Worm (Caenorhabditis elegans): ENCODE data around the gene F39B3.3.

The F39B3.3 gene

ce11 chrX:17545498-17545897 lies 33.4 kb downstream of the F39B3.3 start (continued):
- no peak for TF ChIP-seq snpc-1.3 (tag; optimal IDR thresholded peaks at IDR 0.05; ENCODE audit: insufficient read depth)
- TF ChIP-seq nfya-1 (tag; optimal IDR thresholded peaks at IDR 0.05; ENCODE audit: borderline replicate concordance, insufficient read depth) = no peak
- no peak for TF ChIP-seq ceh-79 (tag; optimal IDR thresholded peaks at IDR 0.05)
- TF ChIP-seq mes-4 (tag; optimal IDR thresholded peaks at IDR 0.05) = no peak
- peak; percentile 87 for TF ChIP-seq Y56A3A.18 (GFP tag; IDR thresholded peaks at IDR 0.05)
- no peak for TF ChIP-seq somi-1 (GFP tag; optimal IDR thresholded peaks at IDR 0.05)
- TF ChIP-seq attf-6 (GFP tag; IDR thresholded peaks at IDR 0.05) = no peak
- peak; percentile 39 for TF ChIP-seq nhr-80 (tag; optimal IDR thresholded peaks at IDR 0.05)
- no peak for TF ChIP-seq lsl-1 (GFP tag; optimal IDR thresholded peaks at IDR 0.05)
- TF ChIP-seq Y95B8A.8 (GFP tag; IDR thresholded peaks at IDR 0.05) = no peak
- peak; percentile 60; the same call in 1 of the 2 replicates for TF ChIP-seq hmg-20 (GFP tag; IDR thresholded peaks at IDR 0.05)
- TF ChIP-seq rec-8 (tag; optimal IDR thresholded peaks at IDR 0.05) = no peak
- no peak for TF ChIP-seq cebp-1 (GFP tag; IDR thresholded peaks at IDR 0.05)
- TF ChIP-seq cebp-1 (tag; optimal IDR thresholded peaks at IDR 0.05) = no peak
- no peak for TF ChIP-seq bed-2 (GFP tag; IDR thresholded peaks at IDR 0.05)
- TF ChIP-seq Y67H2A.10 (GFP tag; conservative IDR thresholded peaks at IDR 0.05) = no peak
- TF ChIP-seq ceh-100 (GFP tag; IDR thresholded peaks at IDR 0.05) = no peak
- no peak for TF ChIP-seq egl-18 (GFP tag; IDR thresholded peaks at IDR 0.05)
- peak; percentile 7 for TF ChIP-seq akir-1 (GFP tag; optimal IDR thresholded peaks at IDR 0.05)
- TF ChIP-seq ceh-40 (GFP tag; IDR thresholded peaks at IDR 0.05) = no peak
- TF ChIP-seq dpff-1 (tag; optimal IDR thresholded peaks at IDR 0.05) = no peak
- TF ChIP-seq Y53G8AR.9 (GFP tag; conservative IDR thresholded peaks at IDR 0.05) = 0 out of 2 replicates have a peak, but pooled peaks have one; percentile 22
- 0 out of 2 replicates have a peak, but pooled peaks have one; percentile 24 for TF ChIP-seq B0336.3 (GFP tag; IDR thresholded peaks at IDR 0.05)
- 0 out of 2 replicates have a peak, but pooled peaks have one; percentile 29 for TF ChIP-seq pbrm-1 (GFP tag; IDR thresholded peaks at IDR 0.05)
- TF ChIP-seq fkh-3 (tag; optimal IDR thresholded peaks at IDR 0.05) = no peak
- no peak for TF ChIP-seq hlh-26 (GFP tag; conservative IDR thresholded peaks at IDR 0.05)
- TF ChIP-seq rpc-1 (optimal IDR thresholded peaks at IDR 0.05) = no peak
- TF ChIP-seq rpc-1 (tag; optimal IDR thresholded peaks at IDR 0.05) = no peak
- no peak for TF ChIP-seq cebp-2 (GFP tag; IDR thresholded peaks at IDR 0.05)
- TF ChIP-seq B0035.1 (tag; optimal IDR thresholded peaks at IDR 0.05) = no peak
- no peak for TF ChIP-seq ztf-28 (GFP tag; IDR thresholded peaks at IDR 0.05)
- TF ChIP-seq ceh-91 (GFP tag; IDR thresholded peaks at IDR 0.05) = no peak
- no peak for TF ChIP-seq F10E7.11 (tag; optimal IDR thresholded peaks at IDR 0.05)
- no peak for TF ChIP-seq ceh-58 (GFP tag; IDR thresholded peaks at IDR 0.05)
- TF ChIP-seq tlf-1 (GFP tag; optimal IDR thresholded peaks at IDR 0.05) = peak; percentile 31
- 0 out of 2 replicates have a peak, but pooled peaks have one; percentile 37 for TF ChIP-seq lag-1 (GFP tag; IDR thresholded peaks at IDR 0.05)
- TF ChIP-seq egl-44 (GFP tag; IDR thresholded peaks at IDR 0.05) = no peak
- TF ChIP-seq bed-1 (GFP tag; IDR thresholded peaks at IDR 0.05) = no peak
- TF ChIP-seq T07F8.4 (tag; optimal IDR thresholded peaks at IDR 0.05) = no peak
- TF ChIP-seq F22D6.2 (tag; optimal IDR thresholded peaks at IDR 0.05) = no peak
- peak; percentile 51; the same call in 1 of the 2 replicates for TF ChIP-seq mcd-1 (GFP tag; IDR thresholded peaks at IDR 0.05)
- no peak for TF ChIP-seq nhr-27 (tag; optimal IDR thresholded peaks at IDR 0.05)
- TF ChIP-seq F39B2.1 (GFP tag; IDR thresholded peaks at IDR 0.05) = no peak
- TF ChIP-seq snpc-4 (GFP tag; optimal IDR thresholded peaks at IDR 0.05) = no peak
- peak in 2 of 4 experiments; percentile 15 to 18 for TF ChIP-seq snpc-4 (tag; optimal IDR thresholded peaks at IDR 0.05)
- TF ChIP-seq ztf-26 (tag; optimal IDR thresholded peaks at IDR 0.05) = peak; percentile 32
- peak; percentile 54 for TF ChIP-seq ZK185.1 (tag; optimal IDR thresholded peaks at IDR 0.05; ENCODE audit: poor library complexity, severe bottlenecking)
